Worm (Caenorhabditis elegans): ENCODE measurements around the gene trpl-2.

The trpl-2 gene

DNA sequence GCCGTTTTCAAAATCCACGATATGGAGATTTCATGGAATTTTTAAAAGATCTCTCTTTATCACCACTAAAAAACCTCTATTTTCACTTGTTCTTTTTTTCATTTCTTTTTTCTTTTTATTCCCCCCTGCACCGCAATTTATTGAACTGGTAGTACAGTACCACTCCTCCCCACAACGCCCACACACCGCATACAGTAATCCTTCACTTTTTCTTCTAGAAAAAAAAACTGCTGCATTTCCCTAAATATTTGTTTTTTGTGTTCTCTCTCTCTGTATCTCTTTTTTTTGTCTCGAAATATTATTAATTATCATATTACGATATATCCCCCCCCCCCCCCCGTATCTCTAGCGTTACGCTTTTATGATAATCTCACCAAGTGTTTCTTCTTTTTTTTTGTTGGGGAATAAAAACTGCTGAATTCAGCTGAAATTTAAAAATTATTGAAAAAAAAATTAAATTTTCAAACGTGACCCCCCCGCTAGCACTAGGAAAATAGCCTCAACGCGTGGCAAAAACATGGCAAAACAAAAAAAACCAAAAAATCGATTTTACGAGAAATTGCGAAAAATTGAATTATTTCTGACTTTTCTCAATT, 9.5 kb upstream of the trpl-2 start, which contains the start of gene Y24D9B.1 (continued):
- TF ChIP-seq hlh-12 (tag; optimal IDR thresholded peaks at IDR 0.05) (no peak), pbrm-1 (GFP tag; IDR thresholded peaks at IDR 0.05) (0 out of 2 replicates have a peak, but pooled peaks have one; percentile 30), madf-6 (GFP tag; IDR thresholded peaks at IDR 0.05) (peak; percentile 40; the same call in 1 of the 2 replicates), nhr-27 (tag; optimal IDR thresholded peaks at IDR 0.05) (no peak), F57C9.4 (tag; optimal IDR thresholded peaks at IDR 0.05) (no peak), mcd-1 (GFP tag; IDR thresholded peaks at IDR 0.05) (no peak), ceh-100 (GFP tag; IDR thresholded peaks at IDR 0.05) (no peak), bed-2 (GFP tag; IDR thresholded peaks at IDR 0.05) (no peak), F22D6.2 (tag; optimal IDR thresholded peaks at IDR 0.05) (no peak), ztf-18 (tag; optimal IDR thresholded peaks at IDR 0.05) (no peak), B0336.3 (GFP tag; IDR thresholded peaks at IDR 0.05) (0 out of 2 replicates have a peak, but pooled peaks have one; percentile 9), lsl-1 (GFP tag; optimal IDR thresholded peaks at IDR 0.05) (peak; percentile 8), madf-10 (tag; optimal IDR thresholded peaks at IDR 0.05) (no peak), lin-26 (GFP tag; IDR thresholded peaks at IDR 0.05) (peak; percentile 36; the same call in 1 of the 2 replicates), ekl-4 (GFP tag; IDR thresholded peaks at IDR 0.05) (peak; percentile 47; the same call in 1 of the 2 replicates), hsf-1 (GFP tag; IDR thresholded peaks at IDR 0.05) (0 out of 2 replicates have a peak, but pooled peaks have one; percentile 36), attf-3 (GFP tag; conservative IDR thresholded peaks at IDR 0.05) (no peak), Y79H2A.3 (GFP tag; conservative IDR thresholded peaks at IDR 0.05) (no peak), T26A5.8 (tag; optimal IDR thresholded peaks at IDR 0.05) (no peak), F23B12.7 (tag; optimal IDR thresholded peaks at IDR 0.05; ENCODE audit: insufficient read depth) (no peak), Y67H2A.10 (GFP tag; conservative IDR thresholded peaks at IDR 0.05) (no peak), atf-7 (tag; optimal IDR thresholded peaks at IDR 0.05) (no peak), zfh-2 (GFP tag; conservative IDR thresholded peaks at IDR 0.05) (no peak), bed-1 (GFP tag; IDR thresholded peaks at IDR 0.05) (no peak)

DNA sequence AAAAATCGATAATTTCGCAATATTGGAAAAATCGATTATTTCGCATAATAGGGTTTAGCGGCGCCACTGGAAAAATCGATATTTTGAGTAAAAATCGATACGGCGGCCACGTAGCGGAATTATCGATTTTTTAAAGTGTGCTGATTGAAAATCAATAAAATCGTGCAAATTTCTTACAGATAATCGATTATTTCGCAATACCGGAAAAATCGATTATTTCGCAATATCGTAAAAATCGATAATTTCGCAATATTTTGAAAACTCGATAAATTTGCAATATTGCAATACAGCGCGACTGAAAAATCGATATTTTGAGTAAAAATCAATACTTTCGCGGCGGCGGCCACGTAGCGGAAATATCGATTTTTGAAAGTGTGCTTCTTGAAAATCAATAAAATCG, 8.8 kb upstream of the trpl-2 start:
- TF ChIP-seq cebp-1 (GFP tag; IDR thresholded peaks at IDR 0.05) (peak; percentile 75), cebp-1 (tag; optimal IDR thresholded peaks at IDR 0.05) (peak; percentile 79), nhr-90 (tag; optimal IDR thresholded peaks at IDR 0.05) (no peak)

DNA sequence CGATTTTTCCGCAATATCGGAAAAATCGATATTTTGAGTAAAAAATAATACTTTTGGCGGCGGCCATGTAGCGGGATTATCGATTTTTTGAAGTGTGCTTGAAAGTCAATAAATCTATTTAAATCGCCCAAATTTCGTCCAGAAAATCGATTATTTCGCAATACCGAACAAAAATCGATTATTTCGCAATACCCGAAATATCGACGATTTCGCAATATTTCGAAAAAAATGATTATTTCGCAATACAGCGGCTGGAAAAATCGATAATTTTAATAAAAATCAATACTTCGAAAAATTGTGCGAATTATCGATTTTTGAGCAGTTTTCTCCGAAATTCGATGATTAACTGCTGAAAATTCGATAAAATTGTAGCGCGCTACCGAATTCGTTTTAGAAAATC, 8.4 kb upstream of the trpl-2 start:
- no peak for TF ChIP-seq lsl-1 (GFP tag; optimal IDR thresholded peaks at IDR 0.05)
- no peak for TF ChIP-seq dpl-1 (GFP tag; optimal IDR thresholded peaks at IDR 0.05)
- no peak for TF ChIP-seq F37B4.10 (GFP tag; IDR thresholded peaks at IDR 0.05)
- TF ChIP-seq cebp-1 (GFP tag; IDR thresholded peaks at IDR 0.05) = peak; percentile 77
- TF ChIP-seq cebp-1 (tag; optimal IDR thresholded peaks at IDR 0.05) = peak; percentile 95

DNA sequence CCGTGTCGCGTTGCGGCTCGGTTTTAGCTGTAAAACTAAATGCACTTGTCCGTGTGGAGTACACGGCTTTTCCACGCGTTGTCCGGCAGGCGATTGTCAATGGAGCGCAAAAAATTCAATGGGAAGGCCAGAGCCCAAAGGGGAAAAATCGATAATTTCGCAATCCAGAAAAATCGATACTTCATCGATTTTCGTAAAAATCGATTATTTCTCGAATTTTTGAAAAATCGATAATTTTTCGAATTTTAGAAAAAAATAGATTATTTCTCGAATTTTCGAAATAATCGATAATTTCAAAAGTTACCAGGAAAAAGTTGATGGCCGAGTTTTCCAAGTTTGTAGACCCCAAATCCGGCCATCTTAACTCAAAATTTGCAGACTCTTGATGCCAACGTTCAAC, 7.0 kb upstream of the trpl-2 start:
- TF ChIP-seq nfya-2 (GFP tag; IDR thresholded peaks at IDR 0.05) (no peak), rcor-1 (GFP tag; IDR thresholded peaks at IDR 0.05) (no peak), ztf-6 (GFP tag; IDR thresholded peaks at IDR 0.05) (no peak), mcd-1 (GFP tag; IDR thresholded peaks at IDR 0.05) (no peak), snpc-1.1 (tag; optimal IDR thresholded peaks at IDR 0.05; ENCODE audit: insufficient read depth) (no peak), bed-1 (GFP tag; IDR thresholded peaks at IDR 0.05) (no peak), C17E4.6 (GFP tag; IDR thresholded peaks at IDR 0.05) (no peak), mel-28 (tag; optimal IDR thresholded peaks at IDR 0.05; ENCODE audit: borderline replicate concordance) (no peak), Y95B8A.8 (GFP tag; IDR thresholded peaks at IDR 0.05) (no peak), B0019.2 (GFP tag; conservative IDR thresholded peaks at IDR 0.05) (no peak), tbp1 (GFP tag; optimal IDR thresholded peaks at IDR 0.05) (no peak), let-526 (GFP tag; IDR thresholded peaks at IDR 0.05) (no peak), ceh-100 (GFP tag; IDR thresholded peaks at IDR 0.05) (no peak), akir-1 (GFP tag; optimal IDR thresholded peaks at IDR 0.05) (no peak), egl-18 (GFP tag; IDR thresholded peaks at IDR 0.05) (no peak), C06A6.2 (GFP tag; conservative IDR thresholded peaks at IDR 0.05) (no peak)
